Fruit fly (Drosophila melanogaster): ENCODE measurements around the gene Nplp3.

Gene Nplp3

DNA sequence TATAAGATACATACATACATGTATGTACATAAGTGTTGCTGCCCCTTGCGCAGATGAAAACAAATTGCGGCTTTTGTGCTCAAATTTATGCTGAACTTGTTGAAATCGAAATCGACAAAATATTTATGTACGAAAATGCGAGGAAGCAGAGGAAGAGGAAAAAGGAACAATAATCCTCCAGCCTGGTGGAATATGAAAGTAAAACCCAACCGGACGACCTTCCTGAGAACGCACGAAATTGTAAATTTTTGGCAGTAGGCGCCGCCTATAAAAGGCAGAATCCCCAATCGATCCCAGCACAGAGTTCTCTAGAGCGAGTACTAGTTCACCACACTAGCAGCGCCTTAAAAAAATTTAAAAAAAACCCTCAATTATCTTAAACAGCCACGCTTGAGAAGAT is 46.8 kb downstream of the Nplp3 start, which contains the start of gene Cpr72Eb:
TSS of gene Cpr72Eb (plus strand) at position 301 of the 400 bp plus-strand sequence.
- TF ChIP-seq CG12768 (GFP tag; optimal IDR thresholded peaks at IDR 0.05) (no peak), CG7101 (tag; optimal IDR thresholded peaks at IDR 0.05) (no peak), tj (GFP tag; optimal IDR thresholded peaks at IDR 0.05) (no peak), CG5204 (GFP tag; optimal IDR thresholded peaks at IDR 0.05) (no peak), cnc (optimal IDR thresholded peaks at IDR 0.05) (no peak), CG11617 (GFP tag; optimal IDR thresholded peaks at IDR 0.05) (no peak)

DNA sequence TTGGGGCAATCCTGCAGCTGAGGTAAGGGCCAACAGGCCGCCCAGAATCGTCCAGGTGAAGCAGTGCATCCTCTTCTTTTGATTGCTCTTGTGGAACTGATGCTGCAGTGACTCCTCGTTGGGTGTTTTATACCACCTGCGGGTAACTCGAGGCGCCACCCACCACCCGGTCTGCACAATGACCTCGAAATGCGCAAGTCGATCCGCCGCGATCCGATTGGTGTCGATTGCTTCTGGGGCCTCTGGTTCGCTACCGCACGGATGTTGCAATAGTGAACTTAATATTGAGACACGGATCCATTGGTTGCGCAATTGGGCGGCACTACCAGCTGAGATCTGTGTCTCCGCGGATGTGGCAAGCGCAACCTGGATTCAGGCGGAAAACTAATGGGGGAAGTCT is 49.4 kb downstream of the Nplp3 start, which contains the start of gene Cpr72Ec:
TSS of gene Cpr72Ec (minus strand) at position 101 of the 400 bp plus-strand sequence.
- TF ChIP-seq bab1 (GFP tag; optimal IDR thresholded peaks at IDR 0.05) (no peak), CG1620 (GFP tag; optimal IDR thresholded peaks at IDR 0.05) (no peak), CG7101 (tag; optimal IDR thresholded peaks at IDR 0.05) (no peak), CG33017 (tag; optimal IDR thresholded peaks at IDR 0.05) (no peak), toe (GFP tag; optimal IDR thresholded peaks at IDR 0.05) (no peak), kay (GFP tag; ENCODE audit: borderline replicate concordance) (no peak), CG12768 (GFP tag; optimal IDR thresholded peaks at IDR 0.05) (no peak)

DNA sequence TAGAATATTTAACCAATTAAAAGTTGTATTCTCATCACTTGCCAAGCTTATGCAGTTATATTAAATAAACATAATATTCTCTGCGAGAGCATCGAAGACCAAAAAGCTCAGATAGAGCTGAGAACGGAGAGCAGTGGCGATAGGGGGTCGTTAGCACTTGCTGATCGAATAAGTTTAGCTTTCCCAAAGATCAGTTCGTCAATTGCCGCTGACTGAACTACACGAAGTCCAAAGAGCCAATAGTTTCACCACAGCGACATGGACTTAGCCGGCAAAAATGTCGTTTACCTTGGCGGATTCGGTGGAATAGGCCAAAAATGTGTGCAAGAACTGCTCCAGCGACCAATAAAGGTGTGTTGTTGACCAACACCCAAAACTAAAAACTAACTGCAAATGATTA is 50.4 kb downstream of the Nplp3 start, which contains the start of gene CG4842:
TSS of gene CG4842 (plus strand) at position 191 of the 400 bp plus-strand sequence.
- no peak for TF ChIP-seq cnc (optimal IDR thresholded peaks at IDR 0.05)
- TF ChIP-seq CG5204 (GFP tag; optimal IDR thresholded peaks at IDR 0.05) = no peak
- TF ChIP-seq CG7101 (tag; optimal IDR thresholded peaks at IDR 0.05) = no peak
- TF ChIP-seq bab1 (GFP tag; optimal IDR thresholded peaks at IDR 0.05) = no peak
- no peak for TF ChIP-seq kay (GFP tag; ENCODE audit: borderline replicate concordance)
- TF ChIP-seq CG1620 (GFP tag; optimal IDR thresholded peaks at IDR 0.05) = no peak
- TF ChIP-seq CG12768 (GFP tag; optimal IDR thresholded peaks at IDR 0.05) = no peak

Measured in whole organism, adult.